Fruit fly (Drosophila melanogaster): Measurements from ENCODE around the gene CG31128.

CG31128 gene

DNA sequence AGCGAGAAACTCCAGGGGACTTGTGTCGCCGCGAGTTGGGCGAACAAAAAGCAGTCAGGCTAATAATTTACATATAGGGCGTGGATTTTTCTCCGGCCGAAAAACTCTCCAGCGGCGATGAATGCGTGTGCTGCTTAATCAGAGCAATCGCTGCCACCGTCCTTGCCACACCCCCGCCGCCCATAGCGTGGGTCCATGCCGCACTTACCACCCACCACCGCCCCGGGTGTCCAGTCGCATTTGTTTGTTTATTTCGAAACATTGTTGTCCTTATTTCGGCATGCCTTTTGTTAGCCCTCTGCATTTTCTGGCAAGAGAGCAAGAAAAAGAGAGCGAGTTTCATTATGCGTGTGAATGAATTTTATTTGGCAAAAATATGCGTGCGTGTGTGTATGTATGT is 11.3 kb upstream of the CG31128 start (continued):
- TF ChIP-seq CG12769 (tag; optimal IDR thresholded peaks at IDR 0.05), result no peak
- TF ChIP-seq gem (tag; optimal IDR thresholded peaks at IDR 0.05), result no peak
- TF ChIP-seq chinmo (GFP tag; IDR thresholded peaks at IDR 0.05; ENCODE audit: partially characterized antibody), result 0 out of 4 replicates have a peak, but pooled peaks have one; percentile 36
- TF ChIP-seq CG8388 (GFP tag; optimal IDR thresholded peaks at IDR 0.05), result no peak
- no peak for TF ChIP-seq CG34422 (GFP tag; IDR thresholded peaks at IDR 0.05)
- no peak for TF ChIP-seq CG7839 (tag; optimal IDR thresholded peaks at IDR 0.05)
- TF ChIP-seq CG14860 (GFP tag; IDR thresholded peaks at IDR 0.05; ENCODE audit: partially characterized antibody), result no peak
- no peak for TF ChIP-seq CG6254 (GFP tag; optimal IDR thresholded peaks at IDR 0.05)
- no peak for TF ChIP-seq kah (GFP tag; optimal IDR thresholded peaks at IDR 0.05)
- peak; percentile 25 for TF ChIP-seq Hey (tag; optimal IDR thresholded peaks at IDR 0.05)
- TF ChIP-seq CG1647 (GFP tag; optimal IDR thresholded peaks at IDR 0.05), result no peak
- TF ChIP-seq ATbp (GFP tag; optimal IDR thresholded peaks at IDR 0.05), result no peak
- TF ChIP-seq seq (GFP tag; IDR thresholded peaks at IDR 0.05), result no peak
- no peak for TF ChIP-seq CG2875 (GFP tag; optimal IDR thresholded peaks at IDR 0.05)
- TF ChIP-seq ttk (GFP tag; IDR thresholded peaks at IDR 0.05), result no peak
- TF ChIP-seq CG12391 (tag; optimal IDR thresholded peaks at IDR 0.05), result no peak
- TF ChIP-seq ci (GFP tag; IDR thresholded peaks at IDR 0.05), result 0 out of 3 replicates have a peak, but pooled peaks have one; percentile 33
- TF ChIP-seq Adf1 (GFP tag; IDR thresholded peaks at IDR 0.05), result no peak; the same call in 1 of the 2 replicates
- TF ChIP-seq CG13894 (tag; optimal IDR thresholded peaks at IDR 0.05), result peak; percentile 16
- TF ChIP-seq HHEX (GFP tag; optimal IDR thresholded peaks at IDR 0.05), result no peak
- no peak for TF ChIP-seq CG12659 (GFP tag; optimal IDR thresholded peaks at IDR 0.05)
- no peak for TF ChIP-seq CG8944 (GFP tag; optimal IDR thresholded peaks at IDR 0.05)
- TF ChIP-seq CG4424 (GFP tag; optimal IDR thresholded peaks at IDR 0.05), result no peak
- no peak for TF ChIP-seq dpn (GFP tag; optimal IDR thresholded peaks at IDR 0.05)
- no peak for TF ChIP-seq row (GFP tag; IDR thresholded peaks at IDR 0.05)
- no peak for TF ChIP-seq CG17612 (GFP tag; IDR thresholded peaks at IDR 0.05)
- TF ChIP-seq otp (GFP tag; IDR thresholded peaks at IDR 0.05), result no peak
- TF ChIP-seq Asciz (GFP tag; optimal IDR thresholded peaks at IDR 0.05), result no peak
- TF ChIP-seq Six4 (GFP tag; optimal IDR thresholded peaks at IDR 0.05), result no peak
- TF ChIP-seq PHDP (tag; optimal IDR thresholded peaks at IDR 0.05), result no peak
- TF ChIP-seq Dek (tag; optimal IDR thresholded peaks at IDR 0.05), result no peak
- no peak for TF ChIP-seq MTF-1 (GFP tag; optimal IDR thresholded peaks at IDR 0.05; ENCODE audit: borderline replicate concordance)
- peak; percentile 76 for TF ChIP-seq crol (GFP tag; IDR thresholded peaks at IDR 0.05)
- peak in 1 of 2 experiments; percentile 9 for TF ChIP-seq Trl (optimal IDR thresholded peaks at IDR 0.05)
- no peak for TF ChIP-seq Trl (GFP tag; optimal IDR thresholded peaks at IDR 0.05)
- TF ChIP-seq CG10209 (GFP tag; optimal IDR thresholded peaks at IDR 0.05), result no peak
- no peak for TF ChIP-seq Nf-YB (GFP tag; optimal IDR thresholded peaks at IDR 0.05)

DNA sequence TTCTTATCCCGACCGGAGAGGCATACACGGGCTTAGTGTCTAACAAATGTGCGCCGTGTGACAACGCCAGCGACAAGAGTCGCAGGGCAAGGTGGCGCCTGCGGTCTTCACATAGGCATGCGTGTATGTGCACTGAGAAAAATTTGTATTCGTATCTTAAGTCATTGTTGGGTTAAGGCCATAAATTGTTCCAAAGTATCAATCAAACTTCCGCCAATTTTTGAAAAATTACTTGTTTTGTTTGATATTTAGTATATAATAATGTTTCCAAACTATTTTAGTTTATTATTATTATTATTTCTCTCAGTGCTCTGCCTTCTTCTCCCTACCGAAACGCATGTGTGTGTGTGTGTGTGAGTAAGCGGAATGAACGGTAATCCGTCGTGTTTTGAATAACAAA is 2.0 kb upstream of the CG31128 start:
- TF ChIP-seq ewg (GFP tag; optimal IDR thresholded peaks at IDR 0.05), result peak; percentile 14
- no peak for TF ChIP-seq Gug (GFP tag; IDR thresholded peaks at IDR 0.05)
- TF ChIP-seq so (GFP tag; IDR thresholded peaks at IDR 0.05), result no peak
- no peak for TF ChIP-seq cas (GFP tag; IDR thresholded peaks at IDR 0.05)
- no peak for TF ChIP-seq CG9215 (GFP tag; IDR thresholded peaks at IDR 0.05)
- no peak for TF ChIP-seq pnt (GFP tag; optimal IDR thresholded peaks at IDR 0.05)
- no peak for TF ChIP-seq CG3838 (GFP tag; optimal IDR thresholded peaks at IDR 0.05)
- no peak for TF ChIP-seq CG13123 (GFP tag; optimal IDR thresholded peaks at IDR 0.05)
- no peak for TF ChIP-seq CG8765 (GFP tag; IDR thresholded peaks at IDR 0.05)
- no peak for TF ChIP-seq pan (optimal IDR thresholded peaks at IDR 0.05)
- TF ChIP-seq pan (GFP tag; optimal IDR thresholded peaks at IDR 0.05 in 1 of 2, IDR thresholded peaks at IDR 0.05 in 1 of 2), result peak in 1 of 2 experiments; percentile 15
- no peak for TF ChIP-seq tap (tag; optimal IDR thresholded peaks at IDR 0.05)
- TF ChIP-seq vvl (GFP tag; IDR thresholded peaks at IDR 0.05), result peak; percentile 47; the same call in 1 of the 2 replicates
- no peak for TF ChIP-seq Vsx1 (GFP tag; optimal IDR thresholded peaks at IDR 0.05)
- no peak for TF ChIP-seq CG10979 (tag; optimal IDR thresholded peaks at IDR 0.05)
- TF ChIP-seq her (GFP tag; optimal IDR thresholded peaks at IDR 0.05), result no peak
- no peak for TF ChIP-seq sisA (GFP tag; IDR thresholded peaks at IDR 0.05)

All from whole organism, embryonic.